Worm (Caenorhabditis elegans) whole organism, young adult: ENCODE data around the gene cct-5.

Source experiments
- B0336.3 ChIP-seq: fragments of 200-800 bp; sonication (Bioruptor generic); IDR thresholded peaks from 2 replicates; pipeline ENCODE4 v1.3.6; 2022; ENCODE audit warnings: missing genetic modification characterization, missing compliant biosample characterization
- T26A5.8 ChIP-seq: sonication (generic microtip); optimal IDR thresholded peaks from 2 replicates; lab custom pipeline; 2016; ENCODE audit warnings: missing genetic modification characterization, missing compliant biosample characterization
- akir-1 ChIP-seq: fragments of 200-800 bp; sonication (Bioruptor generic); optimal IDR thresholded peaks from 2 replicates; lab custom pipeline; 2018; ENCODE audit warnings: mild to moderate bottlenecking, missing genetic modification characterization, moderate library complexity, missing compliant biosample characterization
- bed-2 ChIP-seq: fragments of 200-800 bp; sonication (Bioruptor generic); IDR thresholded peaks from 2 replicates; pipeline ENCODE4 v1.3.6; 2022; ENCODE audit warnings: missing genetic modification reagents, missing genetic modification characterization, missing compliant biosample characterization
- lin-54 ChIP-seq: fragments of 200-800 bp; sonication (Bioruptor generic); optimal IDR thresholded peaks from 2 replicates; lab custom pipeline; 2018; ENCODE audit warnings: mild to moderate bottlenecking, missing genetic modification characterization, missing compliant biosample characterization
- mes-4 ChIP-seq: sonication (generic microtip); optimal IDR thresholded peaks from 2 replicates; lab custom pipeline; 2016; ENCODE audit warnings: missing genotype, missing genetic modification characterization, missing compliant biosample characterization
- nfya-1 ChIP-seq: sonication (generic microtip); optimal IDR thresholded peaks from 2 replicates; lab custom pipeline; 2017; ENCODE audit warnings: antibody characterized with exemption, missing compliant biosample characterization, missing genetic modification characterization, borderline replicate concordance; ENCODE audit not compliant: insufficient read depth
- pha-4 ChIP-seq: fragments of 150-350 bp; sonication (generic microtip); optimal IDR thresholded peaks from 2 replicates; lab custom pipeline; 2014; ENCODE audit warnings: missing biosample characterization, missing genetic modification reagents, missing genetic modification characterization
- zim-3 ChIP-seq: sonication (generic microtip); optimal IDR thresholded peaks from 2 replicates; lab custom pipeline; 2017; ENCODE audit warnings: mild to moderate bottlenecking, missing genetic modification characterization, moderate library complexity, missing compliant biosample characterization

DNA sequence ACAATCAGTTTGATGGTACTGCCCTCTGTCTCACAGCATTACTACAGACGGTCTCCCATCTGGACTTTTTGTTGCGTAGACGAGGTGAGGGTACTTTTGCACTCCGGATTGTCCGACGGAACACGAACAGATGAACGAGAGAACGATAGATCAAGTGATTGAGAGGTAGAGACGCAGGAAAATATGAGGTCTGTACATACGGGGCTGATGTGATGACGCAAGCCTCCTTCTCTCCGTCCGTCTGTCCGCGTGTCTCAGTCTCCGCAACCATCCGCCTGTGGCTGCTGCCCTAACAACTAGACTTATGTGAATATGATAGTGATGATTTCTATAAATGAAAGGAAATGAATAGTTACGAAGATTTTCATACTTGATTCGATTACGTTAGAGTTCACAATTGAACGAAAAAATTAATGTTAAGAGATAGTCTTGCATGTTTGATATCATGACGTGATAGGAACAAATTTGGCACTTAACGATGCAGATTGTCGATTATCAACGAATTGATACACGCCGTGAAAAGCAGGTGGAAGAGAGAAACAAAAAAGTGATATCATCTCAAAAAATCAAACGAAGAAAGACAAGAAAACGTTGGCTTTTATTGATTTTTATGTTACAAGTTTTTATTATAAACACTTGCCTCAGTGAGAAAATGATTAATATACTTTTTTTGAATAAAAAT, 5.2 kb downstream of the cct-5 start:
- no peak for TF ChIP-seq pha-4 (tag; lab: Kevin White, UChicago)
- TF ChIP-seq zim-3 = no peak
- TF ChIP-seq akir-1 (GFP tag; lab: Kevin White, UChicago) = no peak
- TF ChIP-seq B0336.3 = no peak
- TF ChIP-seq nfya-1 (tag; lab: Kevin White, UChicago) = no peak
- no peak for TF ChIP-seq bed-2 (GFP tag; lab: Robert Waterston, UW)
- TF ChIP-seq mes-4 (tag; lab: Kevin White, UChicago) = no peak
- TF ChIP-seq lin-54 (GFP tag; lab: Kevin White, UChicago) = no peak
- TF ChIP-seq T26A5.8 = no peak
